Fruit fly (Drosophila melanogaster) whole organism, adult: ENCODE results near the gene CG6481.

ENCODE experiments used
- CG11617 ChIP-seq: fragments of 200-800 bp; sonication (Bioruptor generic); optimal IDR thresholded peaks from 2 replicates; lab custom pipeline; 2017; ENCODE audit warnings: mild to moderate bottlenecking, missing biosample characterization, missing genetic modification reagents, missing genetic modification characterization
- CG12768 ChIP-seq: fragments of 200-800 bp; sonication (Bioruptor generic); optimal IDR thresholded peaks from 2 replicates; lab custom pipeline; 2017; ENCODE audit warnings: missing biosample characterization, missing genetic modification characterization, mild to moderate bottlenecking, moderate library complexity, missing genetic modification reagents
- CG14711 ChIP-seq: fragments of 200-800 bp; sonication (Bioruptor generic); optimal IDR thresholded peaks from 2 replicates; lab custom pipeline; 2018; ENCODE audit warnings: missing biosample characterization, mild to moderate bottlenecking, missing genetic modification characterization, moderate library complexity
- CG1620 ChIP-seq: fragments of 200-800 bp; sonication (Bioruptor generic); optimal IDR thresholded peaks from 2 replicates; lab custom pipeline; 2016; ENCODE audit warnings: missing biosample characterization, missing genetic modification characterization
- CG33017 ChIP-seq: fragments of 200-800 bp; sonication (Bioruptor generic); optimal IDR thresholded peaks from 2 replicates; lab custom pipeline; 2018; ENCODE audit warnings: missing biosample characterization, mild to moderate bottlenecking, missing genetic modification characterization, moderate library complexity
- CG5204 ChIP-seq: fragments of 200-800 bp; sonication (Bioruptor generic); optimal IDR thresholded peaks from 2 replicates; lab custom pipeline; 2016; ENCODE audit warnings: missing biosample characterization, missing genetic modification characterization
- CG7045 ChIP-seq: fragments of 200-800 bp; sonication (Bioruptor generic); optimal IDR thresholded peaks from 2 replicates; lab custom pipeline; 2017; ENCODE audit warnings: missing biosample characterization, mild to moderate bottlenecking, missing genetic modification characterization
- CG7101 ChIP-seq: fragments of 200-800 bp; sonication (Bioruptor generic); optimal IDR thresholded peaks from 2 replicates; lab custom pipeline; 2018; ENCODE audit warnings: missing biosample characterization, mild to moderate bottlenecking, missing genetic modification characterization, moderate library complexity
- Clk ChIP-seq: fragments of 200-800 bp; sonication (Bioruptor generic); optimal IDR thresholded peaks from 2 replicates; lab custom pipeline; 2017; ENCODE audit warnings: missing biosample characterization, missing genetic modification characterization
- Crg-1 ChIP-seq: fragments of 200-800 bp; sonication (Bioruptor generic); optimal IDR thresholded peaks from 2 replicates; lab custom pipeline; 2016; ENCODE audit warnings: missing biosample characterization, missing genetic modification characterization
- Hr96 ChIP-seq: fragments of 200-800 bp; sonication (Bioruptor generic); optimal IDR thresholded peaks from 2 replicates; lab custom pipeline; 2016; ENCODE audit warnings: missing biosample characterization, missing genetic modification characterization
- Mnt ChIP-seq: fragments of 200-800 bp; sonication (Bioruptor generic); optimal IDR thresholded peaks from 2 replicates; lab custom pipeline; 2016; ENCODE audit warnings: missing biosample characterization, mild to moderate bottlenecking, missing genetic modification characterization
- bab1 ChIP-seq: fragments of 200-800 bp; sonication (Bioruptor generic); optimal IDR thresholded peaks from 3 replicates; lab custom pipeline; 2019; ENCODE audit warnings: missing biosample characterization, mild to moderate bottlenecking, missing genetic modification characterization, moderate library complexity
- cic ChIP-seq: fragments of 200-800 bp; sonication (Bioruptor generic); optimal IDR thresholded peaks from 2 replicates; lab custom pipeline; 2017; ENCODE audit warnings: missing biosample characterization, mild to moderate bottlenecking, missing genetic modification characterization, moderate library complexity
- cnc ChIP-seq, 2 experiments: fragments of >200 bp; optimal IDR thresholded peaks; 2 replicates each; lab custom pipeline; 2017
- kay ChIP-seq: fragments of 200-800 bp; sonication (Bioruptor generic); peaks from one replicate; lab custom pipeline; 2016; ENCODE audit warnings: missing biosample characterization, missing genetic modification characterization, borderline replicate concordance
- ovo ChIP-seq: fragments of 200-800 bp; sonication (Bioruptor generic); optimal IDR thresholded peaks from 2 replicates; lab custom pipeline; 2016; ENCODE audit warnings: missing biosample characterization, missing genetic modification characterization
- pad ChIP-seq: fragments of 200-800 bp; sonication (Bioruptor generic); optimal IDR thresholded peaks from 3 replicates; lab custom pipeline; 2017; ENCODE audit warnings: missing biosample characterization, missing genetic modification characterization, mild to moderate bottlenecking, moderate library complexity, missing genetic modification reagents
- tj ChIP-seq: fragments of 200-800 bp; sonication (Bioruptor generic); optimal IDR thresholded peaks from 3 replicates; lab custom pipeline; 2017; ENCODE audit warnings: missing biosample characterization, mild to moderate bottlenecking, missing genetic modification characterization, moderate library complexity
- toe ChIP-seq: fragments of 200-800 bp; sonication (Bioruptor generic); optimal IDR thresholded peaks from 2 replicates; lab custom pipeline; 2016; ENCODE audit warnings: missing biosample characterization, missing genetic modification characterization

Gene CG6481

dm6 chrX:18552451-18552850, 30.2 kb upstream of the CG6481 start:
- no peak for TF ChIP-seq cnc (optimal IDR thresholded peaks at IDR 0.05; lab: Kevin White, UChicago)

DNA sequence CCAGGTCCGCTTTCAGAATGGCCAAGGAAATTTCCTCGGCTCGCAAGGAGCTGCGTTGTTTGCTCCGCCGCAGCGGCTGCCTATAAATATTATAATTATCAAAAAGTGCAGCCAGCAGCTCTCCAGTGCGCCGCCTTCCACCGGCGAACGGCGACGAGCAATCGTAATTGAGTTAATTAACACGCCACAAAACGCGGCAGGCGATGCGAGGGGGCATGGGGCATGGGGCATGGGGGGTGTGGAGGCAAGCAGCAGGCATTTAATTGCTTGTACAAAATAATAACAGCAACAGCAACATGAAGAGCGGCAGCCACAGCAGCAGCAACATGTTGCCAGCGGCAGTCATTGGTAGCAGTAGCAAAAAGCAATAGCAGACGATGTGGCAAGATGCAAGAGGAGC, 28.5 kb upstream of the CG6481 start:
- TF ChIP-seq CG7101 (tag; lab: Kevin White, UChicago) (no peak), bab1 (GFP tag; lab: Kevin White, UChicago) (no peak), tj (GFP tag; lab: Kevin White, UChicago) (no peak), CG12768 (GFP tag; lab: Kevin White, UChicago) (no peak), toe (GFP tag; lab: Kevin White, UChicago) (no peak), pad (GFP tag; lab: Kevin White, UChicago) (no peak)

- TF ChIP-seq tj (GFP tag; lab: Kevin White, UChicago), result no peak
- no peak for TF ChIP-seq CG14711 (tag; lab: Kevin White, UChicago)
- TF ChIP-seq toe (GFP tag; lab: Kevin White, UChicago), result no peak
- TF ChIP-seq Clk (GFP tag; lab: Kevin White, UChicago), result no peak
- TF ChIP-seq Mnt, result no peak
- no peak for TF ChIP-seq pad (GFP tag; lab: Kevin White, UChicago)
- no peak for TF ChIP-seq CG5204
- TF ChIP-seq CG12768 (GFP tag; lab: Kevin White, UChicago), result no peak
These were observed 25.5 kb upstream of the CG6481 start for dm6 chrX:18547707-18548106.

- TF ChIP-seq Crg-1 (GFP tag; lab: Kevin White, UChicago) (no peak), CG11617 (GFP tag; lab: Kevin White, UChicago) (peak; percentile 52), bab1 (GFP tag; lab: Kevin White, UChicago) (peak; percentile 37), CG14711 (tag; lab: Kevin White, UChicago) (peak; percentile 81), pad (GFP tag; lab: Kevin White, UChicago) (peak; percentile 53), CG7045 (GFP tag; lab: Kevin White, UChicago) (peak; percentile 73), CG33017 (tag; lab: Kevin White, UChicago) (peak; percentile 84), CG7101 (tag; lab: Kevin White, UChicago) (peak; percentile 91), Clk (GFP tag; lab: Kevin White, UChicago) (peak; percentile 18), toe (GFP tag; lab: Kevin White, UChicago) (peak; percentile 50), cnc (optimal IDR thresholded peaks at IDR 0.05; lab: Kevin White, UChicago) (no peak), cic (GFP tag; lab: Kevin White, UChicago) (no peak), tj (GFP tag; lab: Kevin White, UChicago) (peak; percentile 37), kay (GFP tag; lab: Kevin White, UChicago) (peak; percentile 83), CG12768 (GFP tag; lab: Kevin White, UChicago) (peak; percentile 69), Hr96 (GFP tag; lab: Kevin White, UChicago) (peak; percentile 80), Mnt (peak; percentile 14), CG1620 (GFP tag; lab: Kevin White, UChicago) (peak; percentile 12), ovo (GFP tag; lab: Kevin White, UChicago) (no peak), CG5204 (peak; percentile 60)
These were observed 24.5 kb upstream of the CG6481 start for dm6 chrX:18546785-18547184.

- TF ChIP-seq tj (GFP tag; lab: Kevin White, UChicago) (no peak), kay (GFP tag; lab: Kevin White, UChicago) (no peak), toe (GFP tag; lab: Kevin White, UChicago) (no peak), CG11617 (GFP tag; lab: Kevin White, UChicago) (no peak), CG1620 (GFP tag; lab: Kevin White, UChicago) (no peak), pad (GFP tag; lab: Kevin White, UChicago) (no peak), CG7101 (tag; lab: Kevin White, UChicago) (no peak), CG12768 (GFP tag; lab: Kevin White, UChicago) (no peak), Mnt (no peak), Clk (GFP tag; lab: Kevin White, UChicago) (no peak), CG7045 (GFP tag; lab: Kevin White, UChicago) (no peak), Crg-1 (GFP tag; lab: Kevin White, UChicago) (no peak)
These were observed 22.9 kb upstream of the CG6481 start for dm6 chrX:18545157-18545556.

dm6 chrX:18544732-18545131, 22.5 kb upstream of the CG6481 start:
- no peak for TF ChIP-seq cic (GFP tag; lab: Kevin White, UChicago)
- no peak for TF ChIP-seq bab1 (GFP tag; lab: Kevin White, UChicago)
- no peak for TF ChIP-seq CG7045 (GFP tag; lab: Kevin White, UChicago)
- TF ChIP-seq CG5204, result no peak
- TF ChIP-seq Mnt, result no peak
- no peak for TF ChIP-seq cnc (optimal IDR thresholded peaks at IDR 0.05; lab: Kevin White, UChicago)
- TF ChIP-seq kay (GFP tag; lab: Kevin White, UChicago), result no peak
- no peak for TF ChIP-seq CG1620 (GFP tag; lab: Kevin White, UChicago)

dm6 chrX:18543328-18543727, 21.1 kb upstream of the CG6481 start:
- TF ChIP-seq Clk (GFP tag; lab: Kevin White, UChicago) (no peak), CG5204 (no peak), Mnt (no peak), CG11617 (GFP tag; lab: Kevin White, UChicago) (no peak), CG7101 (tag; lab: Kevin White, UChicago) (no peak), CG14711 (tag; lab: Kevin White, UChicago) (no peak), CG12768 (GFP tag; lab: Kevin White, UChicago) (no peak), tj (GFP tag; lab: Kevin White, UChicago) (peak; percentile 65), cic (GFP tag; lab: Kevin White, UChicago) (peak; percentile 31)
